Fruit fly (Drosophila melanogaster): ENCODE results near the gene CG14933.

dm6 chr2L:11808327-11808701, 34.3 kb upstream of the CG14933 start:
- TF ChIP-seq CG2202 (tag; optimal IDR thresholded peaks at IDR 0.05), result no peak
- no peak for TF ChIP-seq ab (GFP tag; optimal IDR thresholded peaks at IDR 0.05)
- TF ChIP-seq vvl (GFP tag; IDR thresholded peaks at IDR 0.05), result no peak
- no peak for TF ChIP-seq caup (GFP tag; optimal IDR thresholded peaks at IDR 0.05; ENCODE audit: severe bottlenecking)
- no peak for TF ChIP-seq E2f2 (GFP tag; IDR thresholded peaks at IDR 0.05)
- no peak for TF ChIP-seq CG12744 (GFP tag; optimal IDR thresholded peaks at IDR 0.05)
- TF ChIP-seq CG8944 (GFP tag; optimal IDR thresholded peaks at IDR 0.05), result no peak
- TF ChIP-seq HHEX (GFP tag; optimal IDR thresholded peaks at IDR 0.05), result no peak
